Worm (Caenorhabditis elegans) whole organism, late embryonic: ENCODE data around the gene lin-9.

ENCODE experiments used
- K02D7.2 ChIP-seq: sonication (generic microtip); optimal IDR thresholded peaks from 2 replicates; lab custom pipeline; 2017; ENCODE audit warnings: mild to moderate bottlenecking, missing genetic modification characterization, missing compliant biosample characterization
- lin-11 ChIP-seq: fragments of 200-800 bp; sonication (Bioruptor generic); optimal IDR thresholded peaks from 2 replicates; lab custom pipeline; 2018; ENCODE audit warnings: mild to moderate bottlenecking, missing genetic modification characterization, missing compliant biosample characterization
- madf-2 ChIP-seq: sonication (generic microtip); optimal IDR thresholded peaks from 2 replicates; lab custom pipeline; 2017; ENCODE audit warnings: missing genetic modification characterization, missing compliant biosample characterization
- mec-3 ChIP-seq: sonication (generic microtip); optimal IDR thresholded peaks from 2 replicates; lab custom pipeline; 2016; ENCODE audit warnings: borderline replicate concordance, missing genetic modification characterization, missing compliant biosample characterization
- nfya-1 ChIP-seq: sonication (generic microtip); optimal IDR thresholded peaks from 2 replicates; lab custom pipeline; 2017; ENCODE audit warnings: missing genetic modification characterization, mild to moderate bottlenecking, missing compliant biosample characterization, antibody characterized with exemption, moderate library complexity
- pqm-1 ChIP-seq: sonication (generic microtip); optimal IDR thresholded peaks from 2 replicates; lab custom pipeline; 2016; ENCODE audit warnings: missing genetic modification characterization, missing compliant biosample characterization

DNA sequence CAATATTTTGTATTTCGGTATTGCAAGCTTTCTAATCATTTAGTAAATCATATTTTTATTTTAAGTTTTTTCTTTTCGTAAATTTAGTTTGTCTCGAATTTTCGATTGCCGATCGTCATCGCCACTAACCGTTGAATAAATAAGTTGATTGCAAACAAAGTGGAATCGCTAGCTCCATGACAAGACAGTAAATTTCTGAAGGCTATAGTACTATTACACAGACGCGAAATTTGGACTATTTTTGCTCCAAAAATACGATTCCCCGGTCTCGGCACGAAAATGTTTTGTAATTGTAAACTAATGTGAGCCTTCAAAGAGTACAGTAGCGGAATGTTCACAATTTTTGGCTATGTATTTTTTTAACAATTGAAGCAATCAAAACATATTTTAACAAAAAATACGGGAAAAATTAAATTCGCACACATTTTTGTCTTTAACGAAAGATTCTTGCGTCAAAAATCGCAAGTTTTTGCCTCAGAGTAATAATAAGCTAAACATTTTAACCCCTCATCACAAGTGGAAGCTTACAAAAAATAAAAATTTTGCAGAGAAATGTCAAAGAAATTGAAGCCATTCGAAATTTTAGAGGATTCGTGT lies 7.8 kb upstream of the lin-9 start, which contains the start of gene tpk-1:
- TF ChIP-seq K02D7.2, result no peak
- no peak for TF ChIP-seq lin-11 (tag; lab: Kevin White, UChicago)
- no peak for TF ChIP-seq madf-2 (tag; lab: Kevin White, UChicago)
- no peak for TF ChIP-seq pqm-1
- no peak for TF ChIP-seq nfya-1 (tag; lab: Kevin White, UChicago)
- no peak for TF ChIP-seq mec-3 (tag; lab: Kevin White, UChicago)
